Fruit fly (Drosophila melanogaster) whole organism, wandering third instar larva: ENCODE data around the gene Coq3.

Experiments used
- Abd-B ChIP-seq: fragments of >200 bp; optimal IDR thresholded peaks from 2 replicates; lab custom pipeline; 2017; ENCODE audit warnings: missing biosample characterization, missing genetic modification characterization
- CG32264 ChIP-seq: fragments of 200-800 bp; sonication (Bioruptor generic); optimal IDR thresholded peaks from 2 replicates; lab custom pipeline; 2016; ENCODE audit warnings: missing biosample characterization, missing genetic modification characterization
- CG9705 ChIP-seq: fragments of 200-800 bp; sonication (Bioruptor generic); optimal IDR thresholded peaks from 2 replicates; lab custom pipeline; 2018; ENCODE audit warnings: missing biosample characterization, mild to moderate bottlenecking, missing genetic modification characterization
- CrebA ChIP-seq: fragments of 200-800 bp; sonication (Bioruptor generic); optimal IDR thresholded peaks from 2 replicates; lab custom pipeline; 2016; ENCODE audit warnings: missing biosample characterization, mild to moderate bottlenecking, missing genetic modification characterization, borderline replicate concordance
- Dfd ChIP-seq: fragments of >200 bp; optimal IDR thresholded peaks from 2 replicates; lab custom pipeline; 2017; ENCODE audit warnings: missing biosample characterization, missing genetic modification characterization
- Dif ChIP-seq: fragments of 200-275, 200-300 bp; sonication (Bioruptor generic); optimal IDR thresholded peaks from 2 replicates; lab custom pipeline; 2018; ENCODE audit warnings: missing biosample characterization, missing genetic modification characterization; ENCODE audit not compliant: partially characterized antibody
- GATAd ChIP-seq: sonication (Bioruptor generic); optimal IDR thresholded peaks from 2 replicates; lab custom pipeline; 2016; ENCODE audit warnings: missing biosample characterization, missing genetic modification characterization
- HLH106 ChIP-seq: fragments of 200-800 bp; optimal IDR thresholded peaks from 3 replicates; lab custom pipeline; 2019; ENCODE audit warnings: missing biosample characterization, mild to moderate bottlenecking, missing genetic modification characterization, moderate library complexity
- Hr78 ChIP-seq: fragments of >200 bp; optimal IDR thresholded peaks from 2 replicates; lab custom pipeline; 2017; ENCODE audit warnings: missing biosample characterization, missing genetic modification characterization
- Hr83 ChIP-seq: fragments of 200-300 bp; sonication (Bioruptor generic); optimal IDR thresholded peaks from 2 replicates; lab custom pipeline; 2016; ENCODE audit warnings: missing biosample characterization, mild to moderate bottlenecking, missing genetic modification characterization, moderate library complexity; ENCODE audit not compliant: poor library complexity, severe bottlenecking
- Jra ChIP-seq: sonication (Bioruptor generic); optimal IDR thresholded peaks from 2 replicates; lab custom pipeline; 2016; ENCODE audit warnings: missing biosample characterization, missing genetic modification characterization
- Mio ChIP-seq: sonication (Bioruptor generic); optimal IDR thresholded peaks from 2 replicates; lab custom pipeline; 2016; ENCODE audit warnings: missing biosample characterization, missing genetic modification characterization
- Myc ChIP-seq: fragments of >200 bp; optimal IDR thresholded peaks from 2 replicates; lab custom pipeline; 2017
- N ChIP-seq: fragments of >200 bp; optimal IDR thresholded peaks from 2 replicates; lab custom pipeline; 2018; ENCODE audit warnings: missing biosample characterization, missing external identifiers, missing genetic modification characterization
- OdsH ChIP-seq: fragments of 200-800 bp; sonication (Bioruptor generic); optimal IDR thresholded peaks from 2 replicates; lab custom pipeline; 2016; ENCODE audit warnings: missing biosample characterization, mild to moderate bottlenecking, missing genetic modification characterization
- Rel ChIP-seq, 2 experiments: fragments of 200-800 bp; sonication (Bioruptor generic) in 1 of 2; optimal IDR thresholded peaks; 2 replicates in 1 of 2; 3 replicates in 1 of 2; lab custom pipeline; 2016 to 2019; ENCODE audit warnings: mild to moderate bottlenecking in 2 of 2, missing biosample characterization in 2 of 2, missing genetic modification characterization in 2 of 2, moderate library complexity in 1 of 2
- Sp1 ChIP-seq: fragments of 200-800 bp; sonication (Bioruptor generic); optimal IDR thresholded peaks from 3 replicates; lab custom pipeline; 2019; ENCODE audit warnings: missing biosample characterization, mild to moderate bottlenecking, missing genetic modification characterization, moderate library complexity
- Vsx2 ChIP-seq: fragments of 200-300, 225-300 bp; sonication (Bioruptor generic); optimal IDR thresholded peaks from 2 replicates; lab custom pipeline; 2018; ENCODE audit warnings: missing biosample characterization, missing genetic modification characterization; ENCODE audit not compliant: partially characterized antibody
- br ChIP-seq: fragments of 200-800 bp; sonication (Bioruptor generic); optimal IDR thresholded peaks from 2 replicates; lab custom pipeline; 2016; ENCODE audit warnings: missing biosample characterization, missing genetic modification characterization
- brk ChIP-seq: fragments of 200-800 bp; sonication (Bioruptor generic); optimal IDR thresholded peaks from 2 replicates; lab custom pipeline; 2016; ENCODE audit warnings: missing biosample characterization, mild to moderate bottlenecking, missing genetic modification characterization
- dl ChIP-seq, 2 experiments: fragments of 175-275, 200-275 bp in 1 of 2; fragments of 200-275 bp in 1 of 2; sonication (Bioruptor generic); optimal IDR thresholded peaks; lab custom pipeline; 2018; ENCODE audit warnings: mild to moderate bottlenecking in 2 of 2, missing biosample characterization in 2 of 2, missing genetic modification characterization in 2 of 2, moderate library complexity in 2 of 2; ENCODE audit not compliant: partially characterized antibody in 2 of 2, insufficient read depth in 1 of 2
- dmrt93B ChIP-seq: fragments of 200-800 bp; sonication (Bioruptor generic); optimal IDR thresholded peaks from 2 replicates; lab custom pipeline; 2018; ENCODE audit warnings: missing biosample characterization, mild to moderate bottlenecking, missing genetic modification characterization
- dsf ChIP-seq: sonication (Bioruptor generic); optimal IDR thresholded peaks from 2 replicates; lab custom pipeline; 2016; ENCODE audit warnings: missing biosample characterization, missing genetic modification characterization, borderline replicate concordance
- foxo ChIP-seq, 2 experiments: fragments of 200-800 bp; sonication (Bioruptor generic); optimal IDR thresholded peaks; 2 replicates in 1 of 2; 3 replicates in 1 of 2; lab custom pipeline; 2016 to 2017; ENCODE audit warnings: missing biosample characterization in 2 of 2, missing genetic modification characterization in 2 of 2
- fru ChIP-seq: fragments of 200-800 bp; sonication (Bioruptor generic); optimal IDR thresholded peaks from 3 replicates; lab custom pipeline; 2016; ENCODE audit warnings: missing biosample characterization, mild to moderate bottlenecking, missing genetic modification characterization
- h ChIP-seq: fragments of 200-800 bp; sonication (Bioruptor generic); optimal IDR thresholded peaks from 3 replicates; lab custom pipeline; 2016; ENCODE audit warnings: missing biosample characterization, mild to moderate bottlenecking, missing genetic modification characterization
- jim ChIP-seq: fragments of 175-275, 200-325 bp; sonication (Bioruptor generic); optimal IDR thresholded peaks from 2 replicates; lab custom pipeline; 2016; ENCODE audit warnings: missing biosample characterization, mild to moderate bottlenecking, missing genetic modification characterization
- lola ChIP-seq: fragments of >200 bp; optimal IDR thresholded peaks from 2 replicates; lab custom pipeline; 2017; ENCODE audit warnings: missing biosample characterization, missing genetic modification characterization
- pan ChIP-seq: fragments of >200 bp; optimal IDR thresholded peaks from 2 replicates; lab custom pipeline; 2017
- psq ChIP-seq: fragments of 200-800 bp; sonication (Bioruptor generic); optimal IDR thresholded peaks from 3 replicates; lab custom pipeline; 2017; ENCODE audit warnings: missing biosample characterization, mild to moderate bottlenecking, missing genetic modification characterization, moderate library complexity
- rgr ChIP-seq: fragments of 200-800 bp; sonication (Bioruptor generic); optimal IDR thresholded peaks from 3 replicates; lab custom pipeline; 2016; ENCODE audit warnings: missing biosample characterization, mild to moderate bottlenecking, missing genetic modification characterization
- sv ChIP-seq: fragments of 200-800 bp; sonication (Bioruptor generic); optimal IDR thresholded peaks from 3 replicates; lab custom pipeline; 2016; ENCODE audit warnings: missing biosample characterization, missing genetic modification characterization
- tai ChIP-seq: sonication (Bioruptor generic); optimal IDR thresholded peaks from 2 replicates; lab custom pipeline; 2016; ENCODE audit warnings: missing biosample characterization, missing genetic modification characterization
- usp ChIP-seq: fragments of >200 bp; optimal IDR thresholded peaks from 2 replicates; lab custom pipeline; 2017; ENCODE audit warnings: missing biosample characterization, missing genetic modification characterization
- woc ChIP-seq: sonication (Bioruptor generic); optimal IDR thresholded peaks from 2 replicates; lab custom pipeline; 2016; ENCODE audit warnings: missing biosample characterization, mild to moderate bottlenecking, missing genetic modification characterization

Gene Coq3

dm6 chr2L:21109680-21110079 is 48.7 kb downstream of the Coq3 start:
- TF ChIP-seq Abd-B (GFP tag; lab: Kevin White, UChicago), result no peak
- no peak for TF ChIP-seq Hr78 (GFP tag; lab: Kevin White, UChicago)
- no peak for TF ChIP-seq brk (GFP tag; lab: Kevin White, UChicago)
- TF ChIP-seq tai (GFP tag; lab: Kevin White, UChicago), result no peak
- TF ChIP-seq OdsH (GFP tag; lab: Kevin White, UChicago), result no peak
- TF ChIP-seq foxo (GFP tag; optimal IDR thresholded peaks at IDR 0.05; lab: Kevin White, UChicago), result no peak
- TF ChIP-seq Myc (lab: Kevin White, UChicago), result no peak
- no peak for TF ChIP-seq rgr (GFP tag; lab: Kevin White, UChicago)
- no peak for TF ChIP-seq dsf (GFP tag; lab: Kevin White, UChicago)
- TF ChIP-seq usp (GFP tag; lab: Kevin White, UChicago), result no peak
- TF ChIP-seq CrebA (GFP tag; lab: Kevin White, UChicago), result no peak
- TF ChIP-seq Mio (GFP tag; lab: Kevin White, UChicago), result no peak
- TF ChIP-seq Rel (GFP tag; optimal IDR thresholded peaks at IDR 0.05; lab: Kevin White, UChicago), result no peak
- no peak for TF ChIP-seq Rel (tag; optimal IDR thresholded peaks at IDR 0.05; lab: Kevin White, UChicago)
- TF ChIP-seq lola (GFP tag; lab: Kevin White, UChicago), result no peak
- no peak for TF ChIP-seq Dif (GFP tag; lab: Kevin White, UChicago)
- TF ChIP-seq Jra (GFP tag; lab: Kevin White, UChicago), result no peak
- no peak for TF ChIP-seq Sp1 (GFP tag; lab: Kevin White, UChicago)
- no peak for TF ChIP-seq N (GFP tag; lab: Kevin White, UChicago)
- no peak for TF ChIP-seq jim
- no peak for TF ChIP-seq Vsx2

dm6 chr2L:21108759-21109282 is 49.6 kb downstream of the Coq3 start:
- peak; percentile 37 for TF ChIP-seq Sp1 (GFP tag; lab: Kevin White, UChicago)
- no peak for TF ChIP-seq jim
- no peak for TF ChIP-seq dsf (GFP tag; lab: Kevin White, UChicago)
- no peak for TF ChIP-seq Rel (GFP tag; optimal IDR thresholded peaks at IDR 0.05; lab: Kevin White, UChicago)
- no peak for TF ChIP-seq Rel (tag; optimal IDR thresholded peaks at IDR 0.05; lab: Kevin White, UChicago)
- no peak for TF ChIP-seq Jra (GFP tag; lab: Kevin White, UChicago)
- no peak for TF ChIP-seq psq (GFP tag; lab: Kevin White, UChicago)
- TF ChIP-seq brk (GFP tag; lab: Kevin White, UChicago), result no peak
- TF ChIP-seq h, result peak; percentile 31
- TF ChIP-seq Myc (lab: Kevin White, UChicago), result no peak
- TF ChIP-seq foxo (GFP tag; optimal IDR thresholded peaks at IDR 0.05; lab: Kevin White, UChicago), result no peak
- TF ChIP-seq fru (GFP tag; lab: Kevin White, UChicago), result peak; percentile 40
- TF ChIP-seq Dfd (GFP tag; lab: Kevin White, UChicago), result no peak
- TF ChIP-seq CG9705 (GFP tag; lab: Kevin White, UChicago), result no peak
- no peak for TF ChIP-seq CG32264 (GFP tag; lab: Kevin White, UChicago)
- no peak for TF ChIP-seq dmrt93B (GFP tag; lab: Kevin White, UChicago)
- TF ChIP-seq Hr83 (GFP tag; lab: Kevin White, UChicago), result no peak
- TF ChIP-seq GATAd, result no peak
- TF ChIP-seq rgr (GFP tag; lab: Kevin White, UChicago), result peak; percentile 26
- no peak for TF ChIP-seq Vsx2
- TF ChIP-seq tai (GFP tag; lab: Kevin White, UChicago), result no peak
- TF ChIP-seq CrebA (GFP tag; lab: Kevin White, UChicago), result no peak
- no peak for TF ChIP-seq woc (GFP tag; lab: Kevin White, UChicago)
- TF ChIP-seq sv, result peak; percentile 53
- no peak for TF ChIP-seq lola (GFP tag; lab: Kevin White, UChicago)
- TF ChIP-seq dl (GFP tag; optimal IDR thresholded peaks at IDR 0.05; lab: Kevin White, UChicago; ENCODE audit: insufficient read depth in 1 of 2, partially characterized antibody in 2 of 2), result no peak
- TF ChIP-seq Abd-B (GFP tag; lab: Kevin White, UChicago), result no peak
- TF ChIP-seq HLH106 (tag; lab: Kevin White, UChicago), result no peak
- TF ChIP-seq pan (lab: Kevin White, UChicago), result no peak
- TF ChIP-seq br (GFP tag; lab: Kevin White, UChicago), result peak; percentile 20
- TF ChIP-seq, all 38 proteins: peak for 6
